Fruit fly (Drosophila melanogaster) whole organism, prepupa: ENCODE results near the gene Nep5.

ENCODE experiments used
- Blimp-1 ChIP-seq: fragments of 200-800 bp; sonication (Bioruptor generic); optimal IDR thresholded peaks from 3 replicates; lab custom pipeline; 2017; ENCODE audit warnings: missing biosample characterization, missing genetic modification characterization, mild to moderate bottlenecking, moderate library complexity, missing genetic modification reagents
- CG10631 ChIP-seq: fragments of 200-800 bp; sonication (Bioruptor generic); optimal IDR thresholded peaks from 2 replicates; lab custom pipeline; 2016; ENCODE audit warnings: missing biosample characterization, missing genetic modification characterization
- CG10669 ChIP-seq: fragments of 200-800 bp; sonication (Bioruptor generic); optimal IDR thresholded peaks from 3 replicates; lab custom pipeline; 2018; ENCODE audit warnings: missing biosample characterization, mild to moderate bottlenecking, missing genetic modification characterization, moderate library complexity
- CG11762 ChIP-seq: fragments of 200-800 bp; sonication (Bioruptor generic); optimal IDR thresholded peaks from 3 replicates; lab custom pipeline; 2016; ENCODE audit warnings: missing biosample characterization, missing genetic modification characterization; ENCODE audit not compliant: insufficient read depth
- CG11902 ChIP-seq: fragments of 200-800 bp; sonication (Bioruptor generic); optimal IDR thresholded peaks from 3 replicates; lab custom pipeline; 2016; ENCODE audit warnings: missing biosample characterization, missing genetic modification characterization
- CG15336 ChIP-seq: fragments of 200-800 bp; sonication (Bioruptor generic); IDR thresholded peaks from 2 replicates; pipeline ENCODE4 v1.3.6; 2022; ENCODE audit warnings: missing biosample characterization, missing genetic modification characterization
- CG16779 ChIP-seq: fragments of 200-800 bp; sonication (Bioruptor generic); optimal IDR thresholded peaks from 3 replicates; lab custom pipeline; 2017; ENCODE audit warnings: missing biosample characterization, mild to moderate bottlenecking, missing genetic modification characterization
- CG31627 ChIP-seq: fragments of 200-800 bp; sonication (Bioruptor generic); optimal IDR thresholded peaks from 3 replicates; lab custom pipeline; 2016; ENCODE audit warnings: missing biosample characterization, missing genetic modification characterization
- CG32006 ChIP-seq: fragments of 200-800 bp; sonication (Bioruptor generic); optimal IDR thresholded peaks from 3 replicates; lab custom pipeline; 2017; ENCODE audit warnings: missing biosample characterization, mild to moderate bottlenecking, missing genetic modification characterization
- CG3919 ChIP-seq: fragments of 200-800 bp; sonication (Bioruptor generic); optimal IDR thresholded peaks from 3 replicates; lab custom pipeline; 2016; ENCODE audit warnings: missing biosample characterization, missing genetic modification characterization
- CG6163 ChIP-seq: fragments of 200-800 bp; sonication (Bioruptor generic); IDR thresholded peaks from 3 replicates; pipeline ENCODE4 v1.3.6; 2022; ENCODE audit warnings: missing biosample characterization, missing genetic modification characterization
- CG6854 ChIP-seq: fragments of 200-800 bp; sonication (Bioruptor generic); optimal IDR thresholded peaks from 2 replicates; lab custom pipeline; 2017; ENCODE audit warnings: missing biosample characterization, mild to moderate bottlenecking, missing genetic modification characterization
- CG8319 ChIP-seq: fragments of 200-800 bp; sonication (Bioruptor generic); optimal IDR thresholded peaks from 3 replicates; lab custom pipeline; 2016; ENCODE audit warnings: missing biosample characterization, missing genetic modification characterization
- CG9139 ChIP-seq: fragments of 200-800 bp; sonication (Bioruptor generic); optimal IDR thresholded peaks from 3 replicates; lab custom pipeline; 2017; ENCODE audit warnings: missing biosample characterization, mild to moderate bottlenecking, missing genetic modification characterization
- Eip75B ChIP-seq: fragments of 200-800 bp; sonication (Bioruptor generic); optimal IDR thresholded peaks from 3 replicates; lab custom pipeline; 2016; ENCODE audit warnings: missing biosample characterization, missing genetic modification characterization
- Eip78C ChIP-seq: fragments of 200-800 bp; sonication (Bioruptor generic); peaks from one replicate; lab custom pipeline; 2016; ENCODE audit warnings: missing biosample characterization, missing genetic modification characterization
- Eip93F ChIP-seq: fragments of 200-800 bp; sonication (Bioruptor generic); optimal IDR thresholded peaks from 2 replicates; lab custom pipeline; 2016; ENCODE audit warnings: missing biosample characterization, mild to moderate bottlenecking, missing genetic modification characterization
- Ets21C ChIP-seq: fragments of 200-800 bp; sonication (Bioruptor generic); optimal IDR thresholded peaks from 3 replicates; lab custom pipeline; 2016; ENCODE audit warnings: missing biosample characterization, missing genetic modification characterization
- Gug ChIP-seq: fragments of 200-800 bp; sonication (Bioruptor generic); IDR thresholded peaks from 2 replicates; pipeline ENCODE4 v1.3.6; 2022; ENCODE audit warnings: missing biosample characterization, missing genetic modification characterization
- Hr4 ChIP-seq: fragments of 200-800 bp; sonication (Bioruptor generic); optimal IDR thresholded peaks from 3 replicates; lab custom pipeline; 2016; ENCODE audit warnings: missing biosample characterization, missing genetic modification characterization
- Lpt ChIP-seq: fragments of 200-800 bp; sonication (Bioruptor generic); optimal IDR thresholded peaks from 3 replicates; lab custom pipeline; 2016; ENCODE audit warnings: missing biosample characterization, missing genetic modification characterization
- Met ChIP-seq: fragments of 200-800 bp; sonication (Bioruptor generic); optimal IDR thresholded peaks from 3 replicates; lab custom pipeline; 2016; ENCODE audit warnings: missing biosample characterization, missing genetic modification characterization
- Sox14 ChIP-seq: fragments of 200-800 bp; sonication (Bioruptor generic); optimal IDR thresholded peaks from 3 replicates; lab custom pipeline; 2016; ENCODE audit warnings: missing biosample characterization, missing genetic modification characterization
- Sox15 ChIP-seq: fragments of 200-800 bp; sonication (Bioruptor generic); optimal IDR thresholded peaks from 3 replicates; lab custom pipeline; 2016; ENCODE audit warnings: missing biosample characterization, missing genetic modification characterization
- acj6 ChIP-seq: fragments of 200-800 bp; sonication (Bioruptor generic); optimal IDR thresholded peaks from 3 replicates; lab custom pipeline; 2016; ENCODE audit warnings: missing biosample characterization, missing genetic modification characterization
- cyc ChIP-seq: fragments of 200-800 bp; sonication (Bioruptor generic); optimal IDR thresholded peaks from 3 replicates; lab custom pipeline; 2016; ENCODE audit warnings: missing biosample characterization, missing genetic modification characterization
- dac ChIP-seq: fragments of 200-800 bp; sonication (Bioruptor generic); optimal IDR thresholded peaks from 2 replicates; lab custom pipeline; 2017; ENCODE audit warnings: missing biosample characterization, mild to moderate bottlenecking, missing genetic modification characterization
- eg ChIP-seq: fragments of 200-800 bp; sonication (Bioruptor generic); IDR thresholded peaks from 3 replicates; pipeline ENCODE4 v1.3.6; 2022; ENCODE audit warnings: missing biosample characterization, missing genetic modification characterization
- fd85E ChIP-seq: fragments of 200-800 bp; sonication (Bioruptor generic); optimal IDR thresholded peaks from 3 replicates; lab custom pipeline; 2016; ENCODE audit warnings: missing biosample characterization, missing genetic modification characterization
- fkh ChIP-seq: fragments of 200-800 bp; sonication (Bioruptor generic); optimal IDR thresholded peaks from 3 replicates; lab custom pipeline; 2017; ENCODE audit warnings: missing biosample characterization, mild to moderate bottlenecking, missing genetic modification characterization, moderate library complexity
- pdm3 ChIP-seq: fragments of 200-800 bp; sonication (Bioruptor generic); optimal IDR thresholded peaks from 3 replicates; lab custom pipeline; 2016; ENCODE audit warnings: missing biosample characterization, missing genetic modification characterization
- ss ChIP-seq, 2 experiments: fragments of 200-800 bp; sonication (Bioruptor generic); optimal IDR thresholded peaks; 2 replicates in 1 of 2; 3 replicates in 1 of 2; lab custom pipeline; 2017 to 2018; ENCODE audit warnings: mild to moderate bottlenecking in 2 of 2, missing biosample characterization in 2 of 2, missing genetic modification characterization in 2 of 2, moderate library complexity in 1 of 2
- svp ChIP-seq: fragments of 200-800 bp; sonication (Bioruptor generic); peaks from one replicate; lab custom pipeline; 2016; ENCODE audit warnings: missing biosample characterization, missing genetic modification characterization

Nep5 gene

dm6 chr3R:27105439-27105838 lies 41.4 kb upstream of the Nep5 start:
- TF ChIP-seq Eip75B (GFP tag; lab: Kevin White, UChicago) (no peak), pdm3 (GFP tag; lab: Kevin White, UChicago) (no peak), Hr4 (GFP tag; lab: Kevin White, UChicago) (no peak), acj6 (GFP tag; lab: Kevin White, UChicago) (no peak), CG6163 (no peak), CG11762 (GFP tag; lab: Kevin White, UChicago) (no peak), Blimp-1 (GFP tag; lab: Kevin White, UChicago) (no peak), Sox15 (GFP tag; lab: Kevin White, UChicago) (no peak), Gug (no peak), fd85E (GFP tag; lab: Kevin White, UChicago) (no peak)

- 0 out of 3 replicates have a peak, but pooled peaks have one; percentile 15 for TF ChIP-seq eg
- TF ChIP-seq dac (GFP tag; lab: Kevin White, UChicago) = no peak
- peak; percentile 49 for TF ChIP-seq Eip78C (GFP tag; lab: Kevin White, UChicago)
Observed at dm6 chr3R:27100930-27101329, 36.9 kb upstream of the Nep5 start, which contains the start of gene Jhbp11. Gene Jhbp11, plus strand, starts transcription at chr3R:27101230.

- no peak for TF ChIP-seq pdm3 (GFP tag; lab: Kevin White, UChicago)
- TF ChIP-seq ss (GFP tag; optimal IDR thresholded peaks at IDR 0.05; lab: Kevin White, UChicago) = no peak
- TF ChIP-seq CG10631 = no peak
Observed at dm6 chr3R:27099579-27099978, 35.6 kb upstream of the Nep5 start, which contains the start of gene eater. Gene eater, minus strand, starts transcription at chr3R:27099679.

dm6 chr3R:27098638-27099037 lies 34.6 kb upstream of the Nep5 start:
- TF ChIP-seq Gug = no peak
- no peak for TF ChIP-seq CG32006 (GFP tag; lab: Kevin White, UChicago)
- no peak for TF ChIP-seq acj6 (GFP tag; lab: Kevin White, UChicago)
- no peak for TF ChIP-seq fkh (GFP tag; lab: Kevin White, UChicago)
- TF ChIP-seq CG8319 (GFP tag; lab: Kevin White, UChicago) = no peak
- no peak for TF ChIP-seq CG6163
- TF ChIP-seq Eip93F (GFP tag; lab: Kevin White, UChicago) = no peak

- TF ChIP-seq CG31627 (no peak), CG10669 (GFP tag; lab: Kevin White, UChicago) (no peak), CG6854 (no peak), fkh (GFP tag; lab: Kevin White, UChicago) (no peak)
Observed at dm6 chr3R:27094233-27094632, 30.2 kb upstream of the Nep5 start, which contains the start of gene CG14259. Gene CG14259, plus strand, starts transcription at chr3R:27094533.

dm6 chr3R:27092843-27093242 lies 28.8 kb upstream of the Nep5 start, which contains the start of gene CG14258:
Gene CG14258, plus strand, starts transcription at chr3R:27093143.
- TF ChIP-seq Sox14 (GFP tag; lab: Kevin White, UChicago) = no peak
- no peak for TF ChIP-seq CG11902 (GFP tag; lab: Kevin White, UChicago)
- no peak for TF ChIP-seq CG15336
- TF ChIP-seq fd85E (GFP tag; lab: Kevin White, UChicago) = no peak
- TF ChIP-seq ss (GFP tag; optimal IDR thresholded peaks at IDR 0.05; lab: Kevin White, UChicago) = no peak
- no peak for TF ChIP-seq CG9139 (GFP tag; lab: Kevin White, UChicago)
- TF ChIP-seq pdm3 (GFP tag; lab: Kevin White, UChicago) = no peak
- no peak for TF ChIP-seq Gug
- TF ChIP-seq Ets21C (GFP tag; lab: Kevin White, UChicago) = no peak
- TF ChIP-seq cyc (GFP tag; lab: Kevin White, UChicago) = no peak
- no peak for TF ChIP-seq CG16779 (tag; lab: Kevin White, UChicago)
- no peak for TF ChIP-seq Met (GFP tag; lab: Kevin White, UChicago)
- TF ChIP-seq Lpt (GFP tag; lab: Kevin White, UChicago) = no peak
- no peak for TF ChIP-seq CG3919 (GFP tag; lab: Kevin White, UChicago)
- TF ChIP-seq CG32006 (GFP tag; lab: Kevin White, UChicago) = no peak
- no peak for TF ChIP-seq svp
